Fruit fly (Drosophila melanogaster): ENCODE data around the gene RpS19b.

RpS19b gene

dm6 chr3R:23922502-23923350, 10.6 kb downstream of the RpS19b start, which contains the start of the genes sba and CG31141 (continued):
- peak; percentile 66 for TF ChIP-seq Sin3A (optimal IDR thresholded peaks at IDR 0.05)
- TF ChIP-seq amos (GFP tag; IDR thresholded peaks at IDR 0.05; ENCODE audit: partially characterized antibody), result peak; percentile 94
- TF ChIP-seq CG12071 (GFP tag; optimal IDR thresholded peaks at IDR 0.05), result no peak
- TF ChIP-seq CG14014 (GFP tag; IDR thresholded peaks at IDR 0.05), result no peak
- no peak for TF ChIP-seq CG14667 (GFP tag; IDR thresholded peaks at IDR 0.05)
- peak; percentile 87 for TF ChIP-seq CG13287 (GFP tag; IDR thresholded peaks at IDR 0.05; ENCODE audit: partially characterized antibody)
- no peak for TF ChIP-seq CG4282 (GFP tag; optimal IDR thresholded peaks at IDR 0.05)
- no peak for TF ChIP-seq CG31224 (GFP tag; IDR thresholded peaks at IDR 0.05)
- TF ChIP-seq CG16813 (GFP tag; IDR thresholded peaks at IDR 0.05; ENCODE audit: partially characterized antibody), result peak; percentile 87
- TF ChIP-seq HmgD (GFP tag; optimal IDR thresholded peaks at IDR 0.05), result no peak
- no peak for TF ChIP-seq CG11398 (GFP tag; optimal IDR thresholded peaks at IDR 0.05)
- TF ChIP-seq CG17328 (GFP tag; IDR thresholded peaks at IDR 0.05), result no peak
- no peak for TF ChIP-seq Ptx1 (GFP tag; IDR thresholded peaks at IDR 0.05)
- no peak for TF ChIP-seq CG15011 (GFP tag; optimal IDR thresholded peaks at IDR 0.05)
- TF ChIP-seq Atf-2 (GFP tag; optimal IDR thresholded peaks at IDR 0.05), result no peak
- peak; percentile 75 for TF ChIP-seq CG15479 (GFP tag; optimal IDR thresholded peaks at IDR 0.05)
- TF ChIP-seq CG4404 (GFP tag; IDR thresholded peaks at IDR 0.05), result no peak
- no peak for TF ChIP-seq Ssrp (tag; optimal IDR thresholded peaks at IDR 0.05)
- no peak for TF ChIP-seq pb (GFP tag; optimal IDR thresholded peaks at IDR 0.05)
- TF ChIP-seq CG7839 (tag; optimal IDR thresholded peaks at IDR 0.05), result peak; percentile 3
- no peak for TF ChIP-seq p53 (GFP tag; optimal IDR thresholded peaks at IDR 0.05)
- no peak for TF ChIP-seq CkIIα-i1 (GFP tag; IDR thresholded peaks at IDR 0.05)
- TF ChIP-seq CG4820 (GFP tag; optimal IDR thresholded peaks at IDR 0.05), result no peak
- no peak for TF ChIP-seq luna (GFP tag; optimal IDR thresholded peaks at IDR 0.05)
- no peak for TF ChIP-seq esg (GFP tag; conservative IDR thresholded peaks at IDR 0.05)
- no peak for TF ChIP-seq dmrt99B (tag; optimal IDR thresholded peaks at IDR 0.05)
- TF ChIP-seq Doc3 (GFP tag; IDR thresholded peaks at IDR 0.05; ENCODE audit: partially characterized antibody), result peak; percentile 67
- TF ChIP-seq pita (GFP tag; optimal IDR thresholded peaks at IDR 0.05), result no peak
- TF ChIP-seq Nf-YC (tag; optimal IDR thresholded peaks at IDR 0.05), result peak; percentile 2
- TF ChIP-seq Sox100B (GFP tag; optimal IDR thresholded peaks at IDR 0.05), result no peak
- peak; percentile 55; the same call in 1 of the 2 replicates for TF ChIP-seq CG2129 (GFP tag; IDR thresholded peaks at IDR 0.05; ENCODE audit: partially characterized antibody)
- TF ChIP-seq CG1233 (GFP tag; optimal IDR thresholded peaks at IDR 0.05), result no peak
- TF ChIP-seq CG4707 (GFP tag; optimal IDR thresholded peaks at IDR 0.05), result peak; percentile 29
- TF ChIP-seq CG17912 (GFP tag; optimal IDR thresholded peaks at IDR 0.05), result peak; percentile 46
- peak; percentile 56 for TF ChIP-seq CG13894 (tag; optimal IDR thresholded peaks at IDR 0.05)
- no peak for TF ChIP-seq CG8944 (GFP tag; optimal IDR thresholded peaks at IDR 0.05)
- TF ChIP-seq CG11695 (GFP tag; IDR thresholded peaks at IDR 0.05), result no peak
- no peak for TF ChIP-seq h (optimal IDR thresholded peaks at IDR 0.05)
- TF ChIP-seq tap (tag; optimal IDR thresholded peaks at IDR 0.05), result peak; percentile 16
- no peak for TF ChIP-seq Hey (tag; optimal IDR thresholded peaks at IDR 0.05)
- TF ChIP-seq otp (GFP tag; IDR thresholded peaks at IDR 0.05), result no peak
- TF ChIP-seq insv (GFP tag; optimal IDR thresholded peaks at IDR 0.05), result peak in 1 of 2 experiments; percentile 4
- TF ChIP-seq ems (GFP tag; optimal IDR thresholded peaks at IDR 0.05), result peak; percentile 6
- peak in 1 of 2 experiments; percentile 83 for TF ChIP-seq Pdp1 (GFP tag; optimal IDR thresholded peaks at IDR 0.05)
- peak; percentile 29 for TF ChIP-seq Hmr (GFP tag; optimal IDR thresholded peaks at IDR 0.05)
- TF ChIP-seq D (optimal IDR thresholded peaks at IDR 0.05), result no peak
- TF ChIP-seq D (GFP tag; optimal IDR thresholded peaks at IDR 0.05), result no peak
- no peak for TF ChIP-seq CG11696 (GFP tag; IDR thresholded peaks at IDR 0.05)
- TF ChIP-seq CG32772 (GFP tag; IDR thresholded peaks at IDR 0.05), result peak; percentile 44
- TF ChIP-seq CG17829 (tag; optimal IDR thresholded peaks at IDR 0.05), result peak; percentile 3
